Worm (Caenorhabditis elegans): ENCODE data around the gene Y73B3A.11.
"Not testable (repeated sequence)": the region's sequence is repeated elsewhere in the genome, so short reads cannot be mapped to it uniquely, and the experiment has no call there.

- not testable (repeated sequence) for TF ChIP-seq ama-1 (optimal IDR thresholded peaks at IDR 0.05); flt-1 (GFP tag; IDR thresholded peaks at IDR 0.05); F13C5.2 (tag; optimal IDR thresholded peaks at IDR 0.05); hnd-1 (tag; optimal IDR thresholded peaks at IDR 0.05); ceh-13 (GFP tag; optimal IDR thresholded peaks at IDR 0.05)
Observed at ce11 chrX:163034-163433, 15.1 kb downstream of the Y73B3A.11 start, which contains the start of gene tmed-12.
